Worm (Caenorhabditis elegans): ENCODE measurements around the gene tsr-2.

- TF ChIP-seq fos-1 (tag; optimal IDR thresholded peaks at IDR 0.05) (no peak), snpc-4 (tag; optimal IDR thresholded peaks at IDR 0.05) (no peak), unc-39 (tag; optimal IDR thresholded peaks at IDR 0.05) (no peak), mdl-1 (tag; optimal IDR thresholded peaks at IDR 0.05) (no peak), nhr-237 (tag; optimal IDR thresholded peaks at IDR 0.05) (no peak), dmd-4 (tag; optimal IDR thresholded peaks at IDR 0.05) (no peak), nhr-23 (tag; optimal IDR thresholded peaks at IDR 0.05) (no peak), nhr-10 (tag; optimal IDR thresholded peaks at IDR 0.05) (no peak), alr-1 (tag; optimal IDR thresholded peaks at IDR 0.05) (no peak), ZK546.5 (tag; optimal IDR thresholded peaks at IDR 0.05) (no peak), ztf-4 (tag; optimal IDR thresholded peaks at IDR 0.05) (no peak)
Observed at ce11 chrIV:16630622-16631021, 25.8 kb upstream of the tsr-2 start, which contains the start of gene fipr-27.
